Worm (Caenorhabditis elegans): ENCODE results near the gene C44C10.15.

C44C10.15 gene

ce11 chrX:11690014-11690591 lies 10.1 kb downstream of the C44C10.15 start, which contains the start of the genes C44C10.10 and C44C10.5:
Gene C44C10.10 (plus strand): TSS chrX:11690314.
Gene C44C10.5 (plus strand): TSS chrX:11690541.
- TF ChIP-seq gei-8 (GFP tag; optimal IDR thresholded peaks at IDR 0.05) (no peak), aha-1 (tag) (peak; percentile 7)

ce11 chrX:11687836-11688319 lies 12.3 kb downstream of the C44C10.15 start, which contains the start of gene C44C10.7:
Gene C44C10.7 (minus strand): TSS chrX:11688269.
- no peak for TF ChIP-seq fkh-10 (GFP tag; optimal IDR thresholded peaks at IDR 0.05)
- TF ChIP-seq unc-62 (GFP tag; optimal IDR thresholded peaks at IDR 0.05 in 1 of 2): peak in 1 of 2 experiments; percentile 97
- no peak for TF ChIP-seq unc-62 (tag; optimal IDR thresholded peaks at IDR 0.05)
- TF ChIP-seq nhr-102 (tag; optimal IDR thresholded peaks at IDR 0.05): no peak
- TF ChIP-seq lin-29 (GFP tag; IDR thresholded peaks at IDR 0.05): no peak
- TF ChIP-seq lim-7 (GFP tag; IDR thresholded peaks at IDR 0.05): no peak

- TF ChIP-seq daf-8 (GFP tag; IDR thresholded peaks at IDR 0.05) (no peak), spr-1 (tag; optimal IDR thresholded peaks at IDR 0.05) (no peak), pha-4 (GFP tag; IDR thresholded peaks at IDR 0.05) (no peak), pha-4 (tag; optimal IDR thresholded peaks at IDR 0.05) (no peak), nhr-77 (tag; optimal IDR thresholded peaks at IDR 0.05) (no peak), dmd-8 (GFP tag; IDR thresholded peaks at IDR 0.05) (no peak), lin-39 (tag; optimal IDR thresholded peaks at IDR 0.05) (no peak), nhr-6 (tag; optimal IDR thresholded peaks at IDR 0.05) (no peak)
These were observed 15.9 kb downstream of the C44C10.15 start, which contains the start of gene hnd-1 for ce11 chrX:11684261-11684660. Gene hnd-1 (plus strand): TSS chrX:11684561.

- TF ChIP-seq lin-13 (GFP tag; optimal IDR thresholded peaks at IDR 0.05) (no peak), dmd-9 (GFP tag; IDR thresholded peaks at IDR 0.05) (no peak), hlh-11 (tag; optimal IDR thresholded peaks at IDR 0.05) (peak; percentile 85), hlh-30 (tag; optimal IDR thresholded peaks at IDR 0.05; ENCODE audit: insufficient read depth) (peak; percentile 65), nhr-77 (tag; optimal IDR thresholded peaks at IDR 0.05) (peak; percentile 13), nhr-41 (GFP tag; IDR thresholded peaks at IDR 0.05) (0 out of 2 replicates have a peak, but pooled peaks have one; percentile 13), ztf-7 (tag; optimal IDR thresholded peaks at IDR 0.05) (no peak), nhr-6 (tag; optimal IDR thresholded peaks at IDR 0.05) (no peak), nhr-42 (GFP tag; IDR thresholded peaks at IDR 0.05) (no peak), dmd-6 (GFP tag; IDR thresholded peaks at IDR 0.05) (peak; percentile 88), mxl-3 (GFP tag; optimal IDR thresholded peaks at IDR 0.05) (peak; percentile 39), R02D3.7 (tag; optimal IDR thresholded peaks at IDR 0.05) (no peak), hif-1 (tag; optimal IDR thresholded peaks at IDR 0.05) (peak in 1 of 2 experiments; percentile 32), tra-1 (GFP tag; IDR thresholded peaks at IDR 0.05) (0 out of 2 replicates have a peak, but pooled peaks have one; percentile 42), nhr-28 (tag; optimal IDR thresholded peaks at IDR 0.05) (peak; percentile 66), nhr-102 (tag; optimal IDR thresholded peaks at IDR 0.05) (no peak), dve-1 (tag; optimal IDR thresholded peaks at IDR 0.05; ENCODE audit: insufficient read depth) (peak; percentile 75), php-3 (GFP tag; IDR thresholded peaks at IDR 0.05) (no peak), nhr-48 (tag; optimal IDR thresholded peaks at IDR 0.05) (peak; percentile 38), pqm-1 (tag; optimal IDR thresholded peaks at IDR 0.05) (peak; percentile 50), aha-1 (tag) (peak; percentile 95), T26A8.4 (GFP tag; IDR thresholded peaks at IDR 0.05) (no peak), daf-16 (GFP tag; optimal IDR thresholded peaks at IDR 0.05) (no peak), daf-16 (tag; optimal IDR thresholded peaks at IDR 0.05) (peak; percentile 87)
These were observed 19.3 kb downstream of the C44C10.15 start, which contains the start of gene T04F8.7 for ce11 chrX:11680851-11681250. Gene T04F8.7 (minus strand): TSS chrX:11680980.

All from whole organism, L4 larva.